Fruit fly (Drosophila melanogaster): ENCODE data around the gene Hmgcr.

The Hmgcr gene

DNA sequence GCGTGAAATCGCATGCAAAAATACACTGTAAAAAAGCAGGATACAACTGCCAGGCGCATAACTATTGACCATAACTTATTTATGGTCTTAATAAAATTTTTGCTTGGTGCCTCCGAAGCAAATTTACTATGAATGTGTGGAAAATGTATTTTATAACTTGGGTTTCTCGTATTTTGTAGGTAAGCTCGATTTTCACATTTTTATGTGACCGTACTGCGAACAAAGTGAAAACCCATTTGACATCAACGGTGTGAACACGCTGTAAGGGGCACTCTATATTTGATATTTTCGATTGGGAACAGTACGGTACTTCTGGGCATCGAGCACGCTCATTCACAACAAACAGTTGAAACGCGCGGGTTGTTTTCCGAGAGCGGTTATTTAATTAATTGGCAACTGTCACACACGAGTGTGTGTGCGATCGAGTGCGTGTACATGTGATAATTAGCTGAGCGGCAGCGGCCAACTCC is 48.4 kb downstream of the Hmgcr start, which contains the start of the genes Nup98-96 and mbc (continued):
- TF ChIP-seq ftz-f1 (GFP tag; optimal IDR thresholded peaks at IDR 0.05) = peak; percentile 30
- peak; percentile 84 for TF ChIP-seq CG9727 (GFP tag; optimal IDR thresholded peaks at IDR 0.05)
- TF ChIP-seq CG3838 (GFP tag; optimal IDR thresholded peaks at IDR 0.05) = peak; percentile 69
- peak; percentile 76 for TF ChIP-seq CG11085 (GFP tag; IDR thresholded peaks at IDR 0.05)
- TF ChIP-seq CG6813 (GFP tag; optimal IDR thresholded peaks at IDR 0.05) = peak; percentile 60
- TF ChIP-seq Dip3 (GFP tag; optimal IDR thresholded peaks at IDR 0.05) = peak; percentile 93
- peak; percentile 57 for TF ChIP-seq caup (GFP tag; optimal IDR thresholded peaks at IDR 0.05; ENCODE audit: severe bottlenecking)
- TF ChIP-seq Atf-2 (GFP tag; optimal IDR thresholded peaks at IDR 0.05) = peak; percentile 87
- TF ChIP-seq CG11696 (GFP tag; IDR thresholded peaks at IDR 0.05) = no peak; the same call in 1 of the 2 replicates
- 0 out of 3 replicates have a peak, but pooled peaks have one; percentile 33 for TF ChIP-seq Opbp (GFP tag; IDR thresholded peaks at IDR 0.05; ENCODE audit: partially characterized antibody)
- TF ChIP-seq nerfin-2 (GFP tag; IDR thresholded peaks at IDR 0.05; ENCODE audit: partially characterized antibody) = peak; percentile 43; the same call in 1 of the 2 replicates
- TF ChIP-seq tup (GFP tag; optimal IDR thresholded peaks at IDR 0.05) = peak; percentile 55
- TF ChIP-seq Adf1 (GFP tag; IDR thresholded peaks at IDR 0.05) = peak; percentile 56
- TF ChIP-seq CG18599 (GFP tag; optimal IDR thresholded peaks at IDR 0.05) = peak; percentile 82
- peak; percentile 83 for TF ChIP-seq dmrt11E (tag; optimal IDR thresholded peaks at IDR 0.05)
- TF ChIP-seq Oaz (GFP tag; IDR thresholded peaks at IDR 0.05) = peak; percentile 67; the same call in 1 of the 2 replicates
- peak; percentile 91 for TF ChIP-seq CG9876 (GFP tag; optimal IDR thresholded peaks at IDR 0.05)
- peak; percentile 64 for TF ChIP-seq scrt (GFP tag; optimal IDR thresholded peaks at IDR 0.05)
- TF ChIP-seq CG10267 (tag; optimal IDR thresholded peaks at IDR 0.05) = peak; percentile 84
- peak; percentile 82 for TF ChIP-seq NC2β (GFP tag; optimal IDR thresholded peaks at IDR 0.05)
- peak in 1 of 2 experiments; percentile 12 for TF ChIP-seq eve (GFP tag; optimal IDR thresholded peaks at IDR 0.05)
- TF ChIP-seq D19B (GFP tag; optimal IDR thresholded peaks at IDR 0.05) = peak; percentile 48
- no peak for TF ChIP-seq pan (optimal IDR thresholded peaks at IDR 0.05)
- peak in 1 of 2 experiments; percentile 79 for TF ChIP-seq pan (GFP tag; optimal IDR thresholded peaks at IDR 0.05 in 1 of 2, IDR thresholded peaks at IDR 0.05 in 1 of 2)
- TF ChIP-seq Side (GFP tag; optimal IDR thresholded peaks at IDR 0.05) = peak; percentile 89
- peak; percentile 87 for TF ChIP-seq CG8089 (GFP tag; optimal IDR thresholded peaks at IDR 0.05)
- peak; percentile 89 for TF ChIP-seq CG12155 (GFP tag; optimal IDR thresholded peaks at IDR 0.05)
- peak; percentile 93 for TF ChIP-seq phol (tag; optimal IDR thresholded peaks at IDR 0.05)
- peak; percentile 93 for TF ChIP-seq Gug (GFP tag; IDR thresholded peaks at IDR 0.05)
- peak; percentile 83 for TF ChIP-seq ems (GFP tag; optimal IDR thresholded peaks at IDR 0.05)
- TF ChIP-seq Ptx1 (GFP tag; IDR thresholded peaks at IDR 0.05) = peak; percentile 91
- TF ChIP-seq chm (GFP tag; IDR thresholded peaks at IDR 0.05) = peak; percentile 86
- peak; percentile 70 for TF ChIP-seq crc (GFP tag; optimal IDR thresholded peaks at IDR 0.05)
- peak; percentile 89 for TF ChIP-seq Atf3 (GFP tag; optimal IDR thresholded peaks at IDR 0.05)
- peak; percentile 89 for TF ChIP-seq CG30431 (GFP tag; optimal IDR thresholded peaks at IDR 0.05)
- peak; percentile 99 for TF ChIP-seq gfzf (GFP tag; optimal IDR thresholded peaks at IDR 0.05)
- peak; percentile 80 for TF ChIP-seq BEAF-32 (GFP tag; optimal IDR thresholded peaks at IDR 0.05)
- TF ChIP-seq CG31441 (GFP tag; IDR thresholded peaks at IDR 0.05) = peak; percentile 73

- TF ChIP-seq CG10979 (tag; optimal IDR thresholded peaks at IDR 0.05) = peak; percentile 97
- peak; percentile 75 for TF ChIP-seq CG12659 (GFP tag; optimal IDR thresholded peaks at IDR 0.05)
- peak; percentile 94 for TF ChIP-seq Sox102F (GFP tag; optimal IDR thresholded peaks at IDR 0.05)
- no peak for TF ChIP-seq CG14860 (GFP tag; IDR thresholded peaks at IDR 0.05; ENCODE audit: partially characterized antibody)
- TF ChIP-seq caup (GFP tag; optimal IDR thresholded peaks at IDR 0.05; ENCODE audit: severe bottlenecking) = peak; percentile 81
- TF ChIP-seq CG14710 (tag; optimal IDR thresholded peaks at IDR 0.05) = peak; percentile 96
- peak; percentile 66 for TF ChIP-seq dati (GFP tag; IDR thresholded peaks at IDR 0.05)
- TF ChIP-seq CG13123 (GFP tag; optimal IDR thresholded peaks at IDR 0.05) = peak; percentile 77
- TF ChIP-seq zf30C (GFP tag; optimal IDR thresholded peaks at IDR 0.05) = peak; percentile 100
- TF ChIP-seq CG4360 (GFP tag; IDR thresholded peaks at IDR 0.05) = peak; percentile 30; the same call in 1 of the 2 replicates
- peak; percentile 68 for TF ChIP-seq CG31388 (GFP tag; optimal IDR thresholded peaks at IDR 0.05)
- TF ChIP-seq BtbVII (GFP tag; optimal IDR thresholded peaks at IDR 0.05) = peak; percentile 79
Observed at dm6 chr3R:23782456-23783402, 49.6 kb downstream of the Hmgcr start.
